Fruit fly (Drosophila melanogaster) whole organism, embryonic: ENCODE measurements around the gene CG10165.

Experiments
- Adf1 ChIP-seq: fragments of 200-800 bp; sonication (Bioruptor generic); IDR thresholded peaks from 2 replicates; pipeline ENCODE4 v1.3.6; 2022; ENCODE audit warnings: missing biosample characterization, missing genetic modification characterization
- Atf-2 ChIP-seq: fragments of 200-800 bp; sonication (Bioruptor generic); optimal IDR thresholded peaks from 2 replicates; lab custom pipeline; 2016; ENCODE audit warnings: missing biosample characterization, missing genetic modification characterization
- BtbVII ChIP-seq: fragments of 200-800 bp; sonication (Bioruptor generic); optimal IDR thresholded peaks from 3 replicates; lab custom pipeline; 2017; ENCODE audit warnings: missing biosample characterization, mild to moderate bottlenecking, missing genetic modification characterization
- Bteb2 ChIP-seq: fragments of 200-800 bp; sonication (Bioruptor generic); optimal IDR thresholded peaks from 2 replicates; lab custom pipeline; 2016; ENCODE audit warnings: missing biosample characterization, missing genetic modification characterization
- CG12236 ChIP-seq: fragments of 200-800 bp; sonication (Bioruptor generic); optimal IDR thresholded peaks from 2 replicates; lab custom pipeline; 2016; ENCODE audit warnings: missing biosample characterization, missing genetic modification characterization
- CG13424 ChIP-seq: fragments of 200-800 bp; sonication (Bioruptor generic); optimal IDR thresholded peaks from 2 replicates; lab custom pipeline; 2019; ENCODE audit warnings: missing biosample characterization, mild to moderate bottlenecking, missing genetic modification characterization, moderate library complexity
- CG14667 ChIP-seq: fragments of 200-800 bp; sonication (Bioruptor generic); IDR thresholded peaks from 2 replicates; pipeline ENCODE4 v1.3.6; 2022; ENCODE audit warnings: missing biosample characterization, missing genetic modification characterization
- CG14860 ChIP-seq: fragments of 200-800 bp; sonication (Bioruptor generic); IDR thresholded peaks from 3 replicates; pipeline ENCODE4 v1.3.6; 2022; ENCODE audit warnings: missing biosample characterization, missing genetic modification characterization; ENCODE audit not compliant: partially characterized antibody
- CG15514 ChIP-seq: fragments of 200-800 bp; sonication (Bioruptor generic); optimal IDR thresholded peaks from 3 replicates; lab custom pipeline; 2017; ENCODE audit warnings: missing biosample characterization, missing genetic modification characterization, mild to moderate bottlenecking, moderate library complexity, missing genetic modification reagents
- CG15696 ChIP-seq: fragments of 200-800 bp; sonication (Bioruptor generic); optimal IDR thresholded peaks from 2 replicates; lab custom pipeline; 2019; ENCODE audit warnings: missing biosample characterization, mild to moderate bottlenecking, missing genetic modification characterization, moderate library complexity
- CG17385 ChIP-seq: fragments of 200-800 bp; sonication (Bioruptor generic); optimal IDR thresholded peaks from 3 replicates; lab custom pipeline; 2018; ENCODE audit warnings: missing biosample characterization, mild to moderate bottlenecking, missing genetic modification characterization
- CG2889 ChIP-seq: fragments of 200-800 bp; sonication (Bioruptor generic); IDR thresholded peaks from 3 replicates; pipeline ENCODE4 v1.3.6; 2022; ENCODE audit warnings: missing biosample characterization, missing genetic modification characterization
- CG31388 ChIP-seq: fragments of 200-800 bp; sonication (Bioruptor generic); optimal IDR thresholded peaks from 2 replicates; lab custom pipeline; 2016; ENCODE audit warnings: missing biosample characterization, missing genetic modification characterization
- CG32532 ChIP-seq: fragments of 200-800 bp; sonication (Bioruptor generic); IDR thresholded peaks from 2 replicates; pipeline ENCODE4 v1.3.6; 2022; ENCODE audit warnings: missing biosample characterization, missing genetic modification characterization
- CG34376 ChIP-seq: fragments of 200-800 bp; sonication (Bioruptor generic); optimal IDR thresholded peaks from 2 replicates; lab custom pipeline; 2018; ENCODE audit warnings: missing biosample characterization, mild to moderate bottlenecking, missing genetic modification characterization
- CG4424 ChIP-seq: fragments of 200-800 bp; sonication (Bioruptor generic); optimal IDR thresholded peaks from 3 replicates; lab custom pipeline; 2016; ENCODE audit warnings: missing biosample characterization, missing genetic modification characterization
- CG4707 ChIP-seq: fragments of 200-800 bp; sonication (Bioruptor generic); optimal IDR thresholded peaks from 2 replicates; lab custom pipeline; 2018; ENCODE audit warnings: missing biosample characterization, mild to moderate bottlenecking, missing genetic modification characterization, moderate library complexity
- CG6175 ChIP-seq: fragments of 200-800 bp; sonication (Bioruptor generic); IDR thresholded peaks from 3 replicates; pipeline ENCODE4 v1.3.6; 2022; ENCODE audit warnings: missing biosample characterization, missing genetic modification characterization
- Dfd ChIP-seq, 2 experiments: fragments of >200 bp; optimal IDR thresholded peaks; 2 replicates each; lab custom pipeline; 2017; ENCODE audit warnings: missing biosample characterization in 2 of 2, missing genetic modification characterization in 2 of 2
- Fer2 ChIP-seq: fragments of 200-800 bp; sonication (Bioruptor generic); optimal IDR thresholded peaks from 2 replicates; lab custom pipeline; 2018; ENCODE audit warnings: missing biosample characterization, mild to moderate bottlenecking, missing genetic modification characterization, moderate library complexity
- Fer3 ChIP-seq: fragments of 200-800 bp; sonication (Bioruptor generic); optimal IDR thresholded peaks from 2 replicates; lab custom pipeline; 2018; ENCODE audit warnings: missing biosample characterization, mild to moderate bottlenecking, missing genetic modification characterization, moderate library complexity
- Gug ChIP-seq: fragments of 200-800 bp; sonication (Bioruptor generic); IDR thresholded peaks from 4 replicates; pipeline ENCODE4 v1.3.6; 2022; ENCODE audit warnings: missing biosample characterization, missing genetic modification characterization
- H2.0 ChIP-seq: fragments of 200-800 bp; sonication (Bioruptor generic); IDR thresholded peaks from 2 replicates; pipeline ENCODE4 v1.3.6; 2022; ENCODE audit warnings: missing biosample characterization, missing genetic modification characterization
- Lhr ChIP-seq: fragments of 200-800 bp; sonication (Bioruptor generic); optimal IDR thresholded peaks from 3 replicates; lab custom pipeline; 2017; ENCODE audit warnings: mild to moderate bottlenecking, missing biosample characterization, missing genetic modification reagents, missing genetic modification characterization
- NfI ChIP-seq: fragments of 200-800 bp; sonication (Bioruptor generic); optimal IDR thresholded peaks from 3 replicates; lab custom pipeline; 2018; ENCODE audit warnings: missing biosample characterization, mild to moderate bottlenecking, missing genetic modification characterization, moderate library complexity
- Opbp ChIP-seq: fragments of 200-800 bp; sonication (Bioruptor generic); IDR thresholded peaks from 3 replicates; pipeline ENCODE4 v1.3.6; 2022; ENCODE audit warnings: missing biosample characterization, missing genetic modification characterization; ENCODE audit not compliant: partially characterized antibody
- Scr ChIP-seq: fragments of 200-800 bp; sonication (Bioruptor generic); IDR thresholded peaks from 2 replicates; pipeline ENCODE4 v1.3.6; 2022; ENCODE audit warnings: missing biosample characterization, missing genetic modification characterization; ENCODE audit not compliant: partially characterized antibody
- Sry-β ChIP-seq: fragments of 200-800 bp; sonication (Bioruptor generic); optimal IDR thresholded peaks from 2 replicates; lab custom pipeline; 2018; ENCODE audit warnings: missing biosample characterization, mild to moderate bottlenecking, missing genetic modification characterization, moderate library complexity
- Vsx1 ChIP-seq: fragments of 200-800 bp; sonication (Bioruptor generic); optimal IDR thresholded peaks from 2 replicates; lab custom pipeline; 2017; ENCODE audit warnings: missing biosample characterization, mild to moderate bottlenecking, missing genetic modification characterization, missing genetic modification reagents
- amos ChIP-seq: fragments of 200-800 bp; sonication (Bioruptor generic); IDR thresholded peaks from 2 replicates; pipeline ENCODE4 v1.3.6; 2022; ENCODE audit warnings: missing biosample characterization, missing genetic modification characterization; ENCODE audit not compliant: partially characterized antibody
- chm ChIP-seq: fragments of 200-800 bp; sonication (Bioruptor generic); IDR thresholded peaks from 2 replicates; pipeline ENCODE4 v1.3.6; 2022; ENCODE audit warnings: missing biosample characterization, missing genetic modification characterization
- crol ChIP-seq: fragments of 200-800 bp; sonication (Bioruptor generic); IDR thresholded peaks from 2 replicates; pipeline ENCODE4 v1.3.6; 2022; ENCODE audit warnings: missing biosample characterization, missing genetic modification characterization
- dan ChIP-seq: fragments of 200-800 bp; sonication (Bioruptor generic); IDR thresholded peaks from 2 replicates; pipeline ENCODE4 v1.3.6; 2022; ENCODE audit warnings: missing biosample characterization, missing genetic modification characterization
- ftz-f1 ChIP-seq: fragments of 200-800 bp; sonication (Bioruptor generic); optimal IDR thresholded peaks from 2 replicates; lab custom pipeline; 2016; ENCODE audit warnings: missing biosample characterization, missing genetic modification characterization
- fu2 ChIP-seq: fragments of 200-800 bp; sonication (Bioruptor generic); optimal IDR thresholded peaks from 2 replicates; lab custom pipeline; 2016; ENCODE audit warnings: missing biosample characterization, missing genetic modification characterization
- knrl ChIP-seq: fragments of 200-800 bp; sonication (Bioruptor generic); IDR thresholded peaks from 3 replicates; pipeline ENCODE4 v1.3.6; 2022; ENCODE audit warnings: missing biosample characterization, missing genetic modification characterization; ENCODE audit not compliant: partially characterized antibody
- onecut ChIP-seq: fragments of 200-800 bp; sonication (Bioruptor generic); IDR thresholded peaks from 2 replicates; pipeline ENCODE4 v1.3.6; 2022; ENCODE audit warnings: missing biosample characterization, missing genetic modification characterization
- phol ChIP-seq: fragments of 200-800 bp; sonication (Bioruptor generic); optimal IDR thresholded peaks from 3 replicates; lab custom pipeline; 2018; ENCODE audit warnings: missing biosample characterization, mild to moderate bottlenecking, missing genetic modification characterization, moderate library complexity
- prd ChIP-seq, 3 experiments: fragments of >200 bp in 2 of 3; fragments of 200-800 bp in 1 of 3; sonication (Bioruptor generic) in 1 of 3; optimal IDR thresholded peaks in 2 of 3; IDR thresholded peaks in 1 of 3; 2 replicates in 2 of 3; 3 replicates in 1 of 3; pipeline versions ENCODE4 v1.3.6 to Lab custom; 2017 to 2022; ENCODE audit warnings: missing biosample characterization in 1 of 3, missing genetic modification characterization in 1 of 3
- pros ChIP-seq: fragments of 200-800 bp; sonication (Bioruptor generic); optimal IDR thresholded peaks from 3 replicates; lab custom pipeline; 2019; ENCODE audit warnings: missing biosample characterization, mild to moderate bottlenecking, missing genetic modification characterization, moderate library complexity
- run ChIP-seq: fragments of 200-800 bp; sonication (Bioruptor generic); optimal IDR thresholded peaks from 3 replicates; lab custom pipeline; 2018; ENCODE audit warnings: missing biosample characterization, mild to moderate bottlenecking, missing genetic modification characterization
- seq ChIP-seq: fragments of 200-800 bp; sonication (Bioruptor generic); IDR thresholded peaks from 2 replicates; pipeline ENCODE4 v1.3.6; 2022; ENCODE audit warnings: missing biosample characterization, missing genetic modification characterization
- sqz ChIP-seq: fragments of 200-800 bp; sonication (Bioruptor generic); optimal IDR thresholded peaks from 3 replicates; lab custom pipeline; 2018; ENCODE audit warnings: missing biosample characterization, mild to moderate bottlenecking, missing genetic modification characterization
- trh ChIP-seq: fragments of 200-800 bp; sonication (Bioruptor generic); optimal IDR thresholded peaks from 2 replicates; lab custom pipeline; 2016; ENCODE audit warnings: missing biosample characterization, missing genetic modification characterization
- ttk ChIP-seq: fragments of 200-800 bp; sonication (Bioruptor generic); IDR thresholded peaks from 2 replicates; pipeline ENCODE4 v2.1.2; 2022; ENCODE audit warnings: missing biosample characterization, missing genetic modification characterization
- vnd ChIP-seq: fragments of 200-800 bp; sonication (Bioruptor generic); IDR thresholded peaks from 3 replicates; pipeline ENCODE4 v1.3.6; 2022; ENCODE audit warnings: missing biosample characterization, missing genetic modification characterization; ENCODE audit not compliant: partially characterized antibody
- wdn ChIP-seq: fragments of 200-800 bp; sonication (Bioruptor generic); IDR thresholded peaks from 2 replicates; pipeline ENCODE4 v1.3.6; 2022; ENCODE audit warnings: missing biosample characterization, missing genetic modification characterization
- wek ChIP-seq: fragments of 200-800 bp; sonication (Bioruptor generic); optimal IDR thresholded peaks from 3 replicates; lab custom pipeline; 2018; ENCODE audit warnings: missing biosample characterization, mild to moderate bottlenecking, missing genetic modification characterization, moderate library complexity
- zf30C ChIP-seq: fragments of 200-800 bp; sonication (Bioruptor generic); optimal IDR thresholded peaks from 3 replicates; lab custom pipeline; 2018; ENCODE audit warnings: missing biosample characterization, mild to moderate bottlenecking, missing genetic modification characterization
- zfh1 ChIP-seq: fragments of 200-800 bp; sonication (Bioruptor generic); IDR thresholded peaks from 3 replicates; pipeline ENCODE4 v1.3.6; 2022; ENCODE audit warnings: missing biosample characterization, missing genetic modification characterization

The CG10165 gene

dm6 chr2L:19508361-19508918 is 21.7 kb downstream of the CG10165 start, which contains the start of gene cyst (continued):
- TF ChIP-seq CG34376 (no peak), Adf1 (GFP tag; lab: Robert Waterston, UW) (peak; percentile 23; the same call in 1 of the 2 replicates), ttk (GFP tag; lab: Robert Waterston, UW) (no peak), knrl (GFP tag; lab: Robert Waterston, UW) (peak; percentile 97), Bteb2 (GFP tag; lab: Kevin White, UChicago) (peak; percentile 2), CG14667 (GFP tag; lab: Robert Waterston, UW) (no peak), CG17385 (GFP tag; lab: Kevin White, UChicago) (no peak), chm (GFP tag; lab: Robert Waterston, UW) (no peak), CG6175 (GFP tag; lab: Robert Waterston, UW) (no peak), seq (GFP tag; lab: Robert Waterston, UW) (no peak), CG32532 (GFP tag; lab: Robert Waterston, UW) (peak; percentile 40), CG12236 (GFP tag; lab: Kevin White, UChicago) (no peak), CG31388 (GFP tag; lab: Kevin White, UChicago) (no peak), CG4424 (GFP tag; lab: Kevin White, UChicago) (no peak), phol (tag; lab: Kevin White, UChicago) (peak; percentile 51), Opbp (GFP tag; lab: Robert Waterston, UW) (peak; percentile 97), CG15696 (tag; lab: Kevin White, UChicago) (no peak), Atf-2 (no peak), fu2 (GFP tag; lab: Kevin White, UChicago) (no peak), Vsx1 (GFP tag; lab: Kevin White, UChicago) (no peak), pros (GFP tag; lab: Kevin White, UChicago) (no peak), run (no peak), Gug (no peak; the same call in 3 of the 4 replicates), ftz-f1 (GFP tag; lab: Kevin White, UChicago) (peak; percentile 67), zf30C (GFP tag; lab: Kevin White, UChicago) (no peak), CG13424 (tag; lab: Kevin White, UChicago) (no peak), wdn (GFP tag; lab: Robert Waterston, UW) (no peak), CG15514 (GFP tag; lab: Kevin White, UChicago) (peak; percentile 83), amos (GFP tag; lab: Robert Waterston, UW) (peak; percentile 97), wek (GFP tag; lab: Kevin White, UChicago) (no peak), Lhr (GFP tag; lab: Kevin White, UChicago) (peak; percentile 80), trh (GFP tag; lab: Kevin White, UChicago) (no peak), CG4707 (GFP tag; lab: Kevin White, UChicago) (no peak), dan (GFP tag; lab: Robert Waterston, UW) (no peak), Dfd (GFP tag; optimal IDR thresholded peaks at IDR 0.05; lab: Kevin White, UChicago) (no peak), H2.0 (GFP tag; lab: Robert Waterston, UW) (no peak), CG14860 (peak; percentile 96), Fer2 (tag; lab: Kevin White, UChicago) (no peak), prd (optimal IDR thresholded peaks at IDR 0.05; lab: Kevin White, UChicago) (no peak), prd (GFP tag; IDR thresholded peaks at IDR 0.05; lab: Robert Waterston, UW) (no peak), onecut (GFP tag; lab: Robert Waterston, UW) (peak; percentile 94), vnd (peak; percentile 97), Sry-β (GFP tag; lab: Kevin White, UChicago) (peak; percentile 2), CG2889 (GFP tag; lab: Robert Waterston, UW) (no peak), BtbVII (no peak), Scr (GFP tag; lab: Robert Waterston, UW) (peak; percentile 97), sqz (GFP tag; lab: Kevin White, UChicago) (no peak), Fer3 (tag; lab: Kevin White, UChicago) (no peak), crol (peak; percentile 72), zfh1 (GFP tag; lab: Robert Waterston, UW) (no peak), NfI (GFP tag; lab: Kevin White, UChicago) (peak; percentile 24)
